Fruit fly (Drosophila melanogaster) whole organism, pupa: ENCODE results near the gene Ten-a.

ENCODE experiments used
- CG10348 ChIP-seq: fragments of 200-800 bp; sonication (Bioruptor generic); IDR thresholded peaks from 2 replicates; pipeline ENCODE4 v1.3.6; 2022; ENCODE audit warnings: missing biosample characterization, missing genetic modification characterization
- CG12605 ChIP-seq: fragments of 200-800 bp; sonication (Bioruptor generic); IDR thresholded peaks from 2 replicates; pipeline ENCODE4 v1.3.6; 2022; ENCODE audit warnings: missing biosample characterization, missing genetic modification characterization
- CG13204 ChIP-seq: fragments of 200-800 bp; sonication (Bioruptor generic); optimal IDR thresholded peaks from 2 replicates; lab custom pipeline; 2018; ENCODE audit warnings: missing biosample characterization, mild to moderate bottlenecking, missing genetic modification characterization, moderate library complexity
- CG14655 ChIP-seq: fragments of 200-800 bp; sonication (Bioruptor generic); optimal IDR thresholded peaks from 3 replicates; lab custom pipeline; 2017; ENCODE audit warnings: mild to moderate bottlenecking, missing biosample characterization, missing genetic modification reagents, missing genetic modification characterization
- CG15710 ChIP-seq: fragments of 200-800 bp; sonication (Bioruptor generic); optimal IDR thresholded peaks from 2 replicates; lab custom pipeline; 2018; ENCODE audit warnings: missing biosample characterization, mild to moderate bottlenecking, missing genetic modification characterization, moderate library complexity
- CG17806 ChIP-seq: fragments of 200-800 bp; sonication (Bioruptor generic); optimal IDR thresholded peaks from 2 replicates; lab custom pipeline; 2018; ENCODE audit warnings: missing biosample characterization, mild to moderate bottlenecking, missing genetic modification characterization, moderate library complexity
- CG32121 ChIP-seq: fragments of 200-800 bp; sonication (Bioruptor generic); IDR thresholded peaks from 2 replicates; pipeline ENCODE4 v1.3.6; 2022; ENCODE audit warnings: missing biosample characterization, missing genetic modification characterization
- CG34367 ChIP-seq: fragments of 200-800 bp; sonication (Bioruptor generic); optimal IDR thresholded peaks from 2 replicates; lab custom pipeline; 2018; ENCODE audit warnings: missing biosample characterization, mild to moderate bottlenecking, missing genetic modification characterization
- CG4496 ChIP-seq: fragments of 200-800 bp; sonication (Bioruptor generic); IDR thresholded peaks from 3 replicates; pipeline ENCODE4 v1.3.6; 2022; ENCODE audit warnings: missing biosample characterization, missing genetic modification characterization
- CG8159 ChIP-seq: fragments of 200-800 bp; sonication (Bioruptor generic); optimal IDR thresholded peaks from 3 replicates; lab custom pipeline; 2018; ENCODE audit warnings: missing biosample characterization, mild to moderate bottlenecking, missing genetic modification characterization, moderate library complexity
- CG8301 ChIP-seq: fragments of 200-800 bp; sonication (Bioruptor generic); optimal IDR thresholded peaks from 2 replicates; lab custom pipeline; 2018; ENCODE audit warnings: missing biosample characterization, mild to moderate bottlenecking, missing genetic modification characterization
- CG9948 ChIP-seq: fragments of 200-800 bp; sonication (Bioruptor generic); optimal IDR thresholded peaks from 2 replicates; lab custom pipeline; 2018; ENCODE audit warnings: missing biosample characterization, mild to moderate bottlenecking, missing genetic modification characterization, moderate library complexity
- D1 ChIP-seq: fragments of 200-800 bp; sonication (Bioruptor generic); optimal IDR thresholded peaks from 2 replicates; lab custom pipeline; 2018; ENCODE audit warnings: missing biosample characterization, mild to moderate bottlenecking, missing genetic modification characterization, moderate library complexity
- EcR ChIP-seq: fragments of 200-800 bp; sonication (Bioruptor generic); optimal IDR thresholded peaks from 3 replicates; lab custom pipeline; 2019; ENCODE audit warnings: missing biosample characterization, missing genetic modification characterization, mild to moderate bottlenecking, moderate library complexity, missing genetic modification reagents
- Ets98B ChIP-seq: fragments of 200-800 bp; sonication (Bioruptor generic); IDR thresholded peaks from 2 replicates; pipeline ENCODE4 v1.3.6; 2022; ENCODE audit warnings: missing biosample characterization, missing genetic modification characterization
- Pif1A ChIP-seq: fragments of 200-800 bp; sonication (Bioruptor generic); optimal IDR thresholded peaks from 3 replicates; lab custom pipeline; 2016; ENCODE audit warnings: missing biosample characterization, missing genetic modification characterization
- Pif1B ChIP-seq: fragments of 200-800 bp; sonication (Bioruptor generic); optimal IDR thresholded peaks from 3 replicates; lab custom pipeline; 2016; ENCODE audit warnings: missing biosample characterization, missing genetic modification characterization
- Snoo ChIP-seq: fragments of 200-800 bp; sonication (Bioruptor generic); optimal IDR thresholded peaks from 3 replicates; lab custom pipeline; 2017; ENCODE audit warnings: missing biosample characterization, mild to moderate bottlenecking, missing genetic modification characterization, inconsistent platforms
- fd96Ca ChIP-seq: fragments of 200-800 bp; sonication (Bioruptor generic); IDR thresholded peaks from 3 replicates; pipeline ENCODE4 v1.3.6; 2022; ENCODE audit warnings: missing biosample characterization, missing genetic modification characterization
- gl ChIP-seq: fragments of 200-800 bp; sonication (Bioruptor generic); optimal IDR thresholded peaks from 2 replicates; lab custom pipeline; 2018; ENCODE audit warnings: missing biosample characterization, mild to moderate bottlenecking, missing genetic modification characterization
- rn ChIP-seq: fragments of 200-800 bp; sonication (Bioruptor generic); IDR thresholded peaks from 2 replicates; pipeline ENCODE4 v1.3.6; 2022; ENCODE audit warnings: missing biosample characterization, missing genetic modification characterization

Ten-a gene

DNA sequence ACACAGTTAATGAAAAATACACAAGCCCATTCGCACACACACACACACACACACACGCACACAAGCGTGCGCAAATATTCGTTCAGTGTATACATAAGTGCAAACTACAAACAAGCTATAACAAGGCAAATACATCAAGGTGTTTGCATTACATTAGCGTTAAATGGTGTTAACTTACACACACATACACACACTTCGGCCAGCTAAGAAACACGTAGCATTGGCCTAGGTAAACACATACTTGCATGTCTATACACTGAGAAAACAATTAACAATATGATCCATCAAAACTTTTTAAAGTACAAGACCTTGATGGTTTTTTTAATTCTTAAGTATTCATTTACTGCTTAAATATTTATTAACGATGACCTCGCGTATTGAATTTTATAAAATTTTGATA is 233.2 kb downstream of the Ten-a start:
- no peak for TF ChIP-seq CG8301 (tag; lab: Kevin White, UChicago)
- no peak for TF ChIP-seq EcR
- no peak for TF ChIP-seq CG17806 (tag; lab: Kevin White, UChicago)
- TF ChIP-seq CG32121 (GFP tag; lab: Robert Waterston, UW): no peak
- TF ChIP-seq D1 (tag; lab: Kevin White, UChicago): no peak
- no peak for TF ChIP-seq CG4496 (GFP tag; lab: Robert Waterston, UW)
- TF ChIP-seq CG8159 (tag; lab: Kevin White, UChicago): no peak

DNA sequence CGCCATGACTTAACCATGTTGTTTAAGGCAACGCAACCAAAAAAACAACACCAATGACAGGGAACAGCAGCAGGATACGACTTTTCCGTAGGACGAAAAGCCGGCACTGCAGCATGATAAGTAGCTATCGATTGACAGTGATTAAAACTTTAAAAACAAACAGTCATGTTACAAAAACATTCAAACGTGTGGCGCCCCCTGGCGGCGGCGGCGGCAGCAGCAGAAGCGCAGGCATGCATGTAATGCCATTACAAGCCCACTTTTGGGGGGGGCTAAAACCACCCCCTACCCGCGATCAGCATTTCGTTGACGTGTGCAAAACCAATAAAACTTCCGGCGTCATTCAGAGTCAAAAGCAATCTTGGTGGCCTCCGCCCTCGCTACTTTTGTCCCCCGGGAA is 249.0 kb downstream of the Ten-a start:
- TF ChIP-seq CG14655 (GFP tag; lab: Kevin White, UChicago) (no peak), CG17806 (tag; lab: Kevin White, UChicago) (no peak), CG15710 (no peak), Pif1A (no peak), CG12605 (GFP tag; lab: Robert Waterston, UW) (no peak), CG10348 (no peak), Snoo (tag; lab: Kevin White, UChicago) (no peak), CG34367 (tag; lab: Kevin White, UChicago) (no peak), rn (GFP tag; lab: Robert Waterston, UW) (no peak), CG8159 (tag; lab: Kevin White, UChicago) (no peak), Ets98B (GFP tag; lab: Robert Waterston, UW) (no peak), CG8301 (tag; lab: Kevin White, UChicago) (no peak), fd96Ca (GFP tag; lab: Robert Waterston, UW) (no peak), EcR (no peak)

DNA sequence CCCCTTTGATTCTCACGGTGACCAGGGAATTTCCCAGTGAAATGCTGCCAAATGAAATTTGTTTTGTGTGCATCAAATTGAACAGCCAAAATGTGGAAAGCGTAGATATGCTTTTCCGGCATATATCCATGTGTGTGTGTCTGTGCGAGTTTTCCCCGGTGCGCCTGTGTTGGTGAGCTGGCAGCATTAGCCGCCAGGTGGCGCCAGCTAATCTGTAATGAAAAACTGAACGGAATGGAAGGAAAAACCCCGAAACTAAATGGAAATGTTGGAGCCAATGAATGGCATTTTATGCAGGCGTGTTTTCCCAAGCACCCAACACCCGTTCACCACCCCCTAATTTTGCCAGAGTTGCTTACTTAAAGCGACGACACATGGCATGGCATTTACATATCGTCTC is 263.1 kb downstream of the Ten-a start:
- TF ChIP-seq D1 (tag; lab: Kevin White, UChicago): no peak
- TF ChIP-seq EcR: no peak
- no peak for TF ChIP-seq CG12605 (GFP tag; lab: Robert Waterston, UW)
- TF ChIP-seq CG14655 (GFP tag; lab: Kevin White, UChicago): no peak
- TF ChIP-seq CG9948 (tag; lab: Kevin White, UChicago): no peak
- no peak for TF ChIP-seq CG4496 (GFP tag; lab: Robert Waterston, UW)
- no peak for TF ChIP-seq Ets98B (GFP tag; lab: Robert Waterston, UW)
- no peak for TF ChIP-seq rn (GFP tag; lab: Robert Waterston, UW)
- TF ChIP-seq CG8159 (tag; lab: Kevin White, UChicago): no peak
- no peak for TF ChIP-seq CG32121 (GFP tag; lab: Robert Waterston, UW)
- TF ChIP-seq Pif1B (GFP tag; lab: Kevin White, UChicago): no peak
- TF ChIP-seq Snoo (tag; lab: Kevin White, UChicago): no peak
- TF ChIP-seq, all 21 proteins: peak for 0

DNA sequence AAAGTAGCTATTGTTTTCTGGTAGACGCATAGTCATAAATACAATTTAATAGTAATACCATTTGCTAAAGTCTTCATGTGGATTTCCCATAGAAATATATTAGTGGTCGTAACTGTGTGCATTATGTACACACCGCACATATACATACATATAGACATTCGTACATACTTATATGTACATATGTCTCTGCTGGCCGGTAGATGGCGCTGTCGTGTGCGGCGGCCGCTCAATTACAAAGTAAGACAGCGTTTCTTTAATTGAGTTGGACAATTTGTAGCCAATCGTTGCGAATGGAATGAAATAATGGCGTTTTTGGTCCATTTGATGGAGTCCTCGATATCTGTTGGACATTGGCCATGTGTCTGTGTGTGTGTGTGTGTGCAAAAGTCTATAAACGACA is 309.9 kb downstream of the Ten-a start:
- TF ChIP-seq EcR (no peak), CG4496 (GFP tag; lab: Robert Waterston, UW) (no peak), Snoo (tag; lab: Kevin White, UChicago) (no peak)

DNA sequence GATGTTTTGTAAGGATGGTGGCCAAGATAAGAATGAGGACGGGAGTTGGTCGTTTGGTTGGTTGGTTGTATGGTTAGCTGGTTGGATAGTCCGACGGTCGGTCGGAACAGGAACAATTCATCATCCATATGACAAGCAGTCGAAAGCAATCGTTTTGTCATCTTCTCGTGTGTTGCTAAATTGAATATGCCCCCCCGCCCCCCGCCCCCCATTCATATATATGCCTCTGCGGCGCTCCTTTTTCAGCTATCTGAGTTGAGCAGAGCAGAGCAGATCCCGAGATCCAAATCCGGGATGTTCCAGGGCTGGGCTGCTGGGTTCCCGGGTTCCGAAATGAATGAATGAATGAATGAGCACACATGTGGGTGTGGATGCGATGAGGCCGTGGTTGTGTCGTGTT is 312.6 kb downstream of the Ten-a start:
- TF ChIP-seq rn (GFP tag; lab: Robert Waterston, UW) (no peak), gl (tag; lab: Kevin White, UChicago) (no peak), Ets98B (GFP tag; lab: Robert Waterston, UW) (no peak), CG13204 (GFP tag; lab: Kevin White, UChicago) (no peak), Pif1A (no peak), CG34367 (tag; lab: Kevin White, UChicago) (no peak), CG12605 (GFP tag; lab: Robert Waterston, UW) (no peak), D1 (tag; lab: Kevin White, UChicago) (no peak), CG4496 (GFP tag; lab: Robert Waterston, UW) (no peak), Pif1B (GFP tag; lab: Kevin White, UChicago) (no peak), CG32121 (GFP tag; lab: Robert Waterston, UW) (no peak), CG8301 (tag; lab: Kevin White, UChicago) (no peak)

DNA sequence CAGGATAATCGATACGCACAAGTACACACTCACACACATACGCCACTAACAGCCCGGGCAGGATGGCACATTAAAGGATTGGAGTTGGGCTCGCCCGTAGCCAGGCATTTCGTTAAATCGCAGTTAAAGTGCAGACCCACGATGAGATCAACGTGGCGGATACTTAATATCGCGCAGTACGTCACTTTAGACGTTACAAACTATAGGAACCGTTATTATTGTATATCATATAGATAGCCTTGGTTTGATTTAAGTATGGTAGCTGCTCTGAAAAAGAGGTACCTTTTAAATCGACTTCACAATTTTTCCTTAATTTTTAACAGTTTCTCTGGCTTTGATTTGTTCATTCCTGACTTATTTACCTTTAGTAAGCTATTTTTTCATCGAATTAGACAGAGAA is 329.3 kb downstream of the Ten-a start, which contains the start of gene CG2577:
Gene CG2577 (plus strand): TSS at position 301 of the 400 bp plus-strand sequence.
- TF ChIP-seq EcR (no peak), Pif1B (GFP tag; lab: Kevin White, UChicago) (no peak), CG14655 (GFP tag; lab: Kevin White, UChicago) (no peak), CG8159 (tag; lab: Kevin White, UChicago) (no peak), Snoo (tag; lab: Kevin White, UChicago) (no peak), CG15710 (no peak), rn (GFP tag; lab: Robert Waterston, UW) (no peak), CG9948 (tag; lab: Kevin White, UChicago) (no peak), CG12605 (GFP tag; lab: Robert Waterston, UW) (no peak), CG32121 (GFP tag; lab: Robert Waterston, UW) (no peak), CG13204 (GFP tag; lab: Kevin White, UChicago) (no peak), CG10348 (no peak), Pif1A (no peak), Ets98B (GFP tag; lab: Robert Waterston, UW) (no peak), CG34367 (tag; lab: Kevin White, UChicago) (no peak), CG4496 (GFP tag; lab: Robert Waterston, UW) (no peak), CG17806 (tag; lab: Kevin White, UChicago) (no peak), CG8301 (tag; lab: Kevin White, UChicago) (no peak)
